Worm (Caenorhabditis elegans): Measurements from ENCODE around the gene ZC116.1.

- TF ChIP-seq snpc-4 (tag; optimal IDR thresholded peaks at IDR 0.05) (no peak), sptf-1 (tag; optimal IDR thresholded peaks at IDR 0.05) (no peak), lsy-2 (tag; optimal IDR thresholded peaks at IDR 0.05) (no peak), M03D4.4 (tag; optimal IDR thresholded peaks at IDR 0.05) (no peak), unc-62 (GFP tag; optimal IDR thresholded peaks at IDR 0.05) (no peak), unc-39 (tag; optimal IDR thresholded peaks at IDR 0.05) (no peak), cnd-1 (tag; optimal IDR thresholded peaks at IDR 0.05) (no peak)
Observed at ce11 chrV:12649213-12649612, 39.6 kb downstream of the ZC116.1 start, which contains the start of gene gpa-9.
